Fruit fly (Drosophila melanogaster): ENCODE results near the gene mwh.

dm6 chr3L:1279685-1280084 lies 79.1 kb downstream of the mwh start:
- no peak for TF ChIP-seq gl (tag; optimal IDR thresholded peaks at IDR 0.05)
- no peak for TF ChIP-seq CG9948 (tag; optimal IDR thresholded peaks at IDR 0.05)
- TF ChIP-seq CG12605 (GFP tag; IDR thresholded peaks at IDR 0.05) = no peak
- TF ChIP-seq CG13204 (GFP tag; optimal IDR thresholded peaks at IDR 0.05) = no peak
- TF ChIP-seq EcR (GFP tag; optimal IDR thresholded peaks at IDR 0.05) = no peak
- TF ChIP-seq CG17806 (tag; optimal IDR thresholded peaks at IDR 0.05) = no peak
- TF ChIP-seq Ets98B (GFP tag; IDR thresholded peaks at IDR 0.05) = peak; percentile 33; the same call in 1 of the 2 replicates
- peak; percentile 7 for TF ChIP-seq CG8159 (tag; optimal IDR thresholded peaks at IDR 0.05)
- no peak for TF ChIP-seq CG10348 (GFP tag; IDR thresholded peaks at IDR 0.05)
- TF ChIP-seq fd96Ca (GFP tag; IDR thresholded peaks at IDR 0.05) = peak; percentile 42; the same call in 1 of the 3 replicates
- TF ChIP-seq Snoo (tag; optimal IDR thresholded peaks at IDR 0.05) = no peak
- no peak for TF ChIP-seq Pif1B (GFP tag; optimal IDR thresholded peaks at IDR 0.05)

Measured in whole organism, pupa.